Worm (Caenorhabditis elegans): Measurements from ENCODE around the gene F07C6.4.

DNA sequence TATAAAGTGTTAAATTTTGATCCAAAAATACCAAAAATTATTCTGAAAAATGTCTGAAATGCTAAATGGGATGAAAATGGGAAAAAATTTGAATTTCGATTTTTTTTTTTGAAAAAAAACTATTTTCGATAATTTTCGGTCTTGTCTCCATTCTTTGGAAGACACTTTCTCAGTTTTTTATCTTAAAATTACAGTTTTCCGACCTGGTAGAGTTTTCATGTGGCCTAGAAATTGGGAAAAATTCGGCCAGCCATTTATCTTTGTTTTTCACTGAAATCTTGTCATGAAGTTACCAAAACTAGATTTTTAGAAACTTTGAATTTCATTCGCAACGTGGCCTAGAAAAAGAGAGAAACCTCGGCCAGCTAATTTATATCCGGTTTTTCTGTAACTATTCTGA lies 35.1 kb downstream of the F07C6.4 start:
- no peak for TF ChIP-seq ama-1 (optimal IDR thresholded peaks at IDR 0.05)
- no peak for TF ChIP-seq hnd-1 (tag; optimal IDR thresholded peaks at IDR 0.05)
- no peak for TF ChIP-seq tbx-11 (GFP tag; IDR thresholded peaks at IDR 0.05)
- TF ChIP-seq aly-1 (tag; optimal IDR thresholded peaks at IDR 0.05), result no peak

Measured in whole organism, early embryonic.